Worm (Caenorhabditis elegans): Measurements from ENCODE around the gene Y73C8B.9.

DNA sequence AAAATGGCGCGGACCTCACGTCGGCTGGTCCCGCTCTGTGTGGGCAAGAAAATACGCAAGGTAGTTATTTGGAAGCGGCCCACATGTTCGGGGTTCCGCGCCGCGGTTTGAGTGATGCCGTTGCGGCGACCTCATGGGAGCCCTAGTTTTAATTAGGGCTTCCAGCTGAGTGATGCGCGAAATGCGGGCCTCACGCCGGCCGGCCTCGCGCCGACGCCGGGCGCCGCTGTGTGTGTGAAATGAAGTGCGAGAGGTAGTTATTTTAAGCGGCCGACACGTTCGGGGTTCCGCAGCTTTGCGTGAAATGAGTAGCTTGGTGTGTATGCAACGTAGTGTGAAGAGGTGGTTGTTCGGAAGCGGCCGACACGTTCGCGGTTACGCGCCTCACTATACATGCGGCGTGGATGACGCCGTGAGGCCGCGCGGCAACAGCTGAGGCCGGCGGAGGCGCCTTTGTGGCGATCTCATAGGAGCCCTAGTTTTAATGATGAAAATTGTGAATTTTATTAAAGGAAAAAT, 43.4 kb upstream of the Y73C8B.9 start:
- TF ChIP-seq ama-1 (optimal IDR thresholded peaks at IDR 0.05) (no peak), mdl-1 (tag; optimal IDR thresholded peaks at IDR 0.05) (no peak), snpc-4 (tag; optimal IDR thresholded peaks at IDR 0.05) (no peak), mab-5 (tag; optimal IDR thresholded peaks at IDR 0.05) (no peak), ceh-16 (tag; optimal IDR thresholded peaks at IDR 0.05) (no peak)
